Fruit fly (Drosophila melanogaster) whole organism, embryonic: ENCODE data around the gene CG4101.

Experiments used
- CG10959 ChIP-seq: fragments of 200-800 bp; sonication (Bioruptor generic); IDR thresholded peaks from 2 replicates; pipeline ENCODE4 v1.3.6; 2022; ENCODE audit warnings: missing biosample characterization, missing genetic modification characterization
- CG12104 ChIP-seq: fragments of 200-800 bp; sonication (Bioruptor generic); optimal IDR thresholded peaks from 3 replicates; lab custom pipeline; 2016; ENCODE audit warnings: missing biosample characterization, missing genetic modification characterization
- CG12219 ChIP-seq: fragments of 200-800 bp; sonication (Bioruptor generic); optimal IDR thresholded peaks from 3 replicates; lab custom pipeline; 2018; ENCODE audit warnings: missing biosample characterization, mild to moderate bottlenecking, missing genetic modification characterization
- CG1233 ChIP-seq: fragments of 200-800 bp; sonication (Bioruptor generic); optimal IDR thresholded peaks from 4 replicates; lab custom pipeline; 2018; ENCODE audit warnings: missing biosample characterization, mild to moderate bottlenecking, missing genetic modification characterization
- CG16779 ChIP-seq: fragments of 200-800 bp; sonication (Bioruptor generic); IDR thresholded peaks from 2 replicates; pipeline ENCODE4 v1.3.6; 2022; ENCODE audit warnings: missing biosample characterization, missing genetic modification characterization
- CG17912 ChIP-seq: fragments of 200-800 bp; sonication (Bioruptor generic); optimal IDR thresholded peaks from 2 replicates; lab custom pipeline; 2018; ENCODE audit warnings: missing biosample characterization, mild to moderate bottlenecking, missing genetic modification characterization
- CG18011 ChIP-seq: fragments of 200-800 bp; sonication (Bioruptor generic); optimal IDR thresholded peaks from 2 replicates; lab custom pipeline; 2017; ENCODE audit warnings: missing biosample characterization, missing genetic modification characterization, mild to moderate bottlenecking, moderate library complexity, missing genotype
- CG1832 ChIP-seq: fragments of 200-800 bp; sonication (Bioruptor generic); optimal IDR thresholded peaks from 2 replicates; lab custom pipeline; 2017; ENCODE audit warnings: missing biosample characterization, mild to moderate bottlenecking, missing genetic modification characterization, inconsistent platforms
- CG2120 ChIP-seq: fragments of 200-800 bp; sonication (Bioruptor generic); optimal IDR thresholded peaks from 3 replicates; lab custom pipeline; 2016; ENCODE audit warnings: missing biosample characterization, missing genetic modification characterization
- CG2678 ChIP-seq: fragments of 200-800 bp; sonication (Bioruptor generic); optimal IDR thresholded peaks from 3 replicates; lab custom pipeline; 2019; ENCODE audit warnings: missing biosample characterization, mild to moderate bottlenecking, missing genetic modification characterization, moderate library complexity
- CG32767 ChIP-seq: fragments of 200-800 bp; sonication (Bioruptor generic); IDR thresholded peaks from 2 replicates; pipeline ENCODE4 v1.3.6; 2022; ENCODE audit warnings: missing biosample characterization, missing genetic modification characterization
- CG34376 ChIP-seq: fragments of 200-800 bp; sonication (Bioruptor generic); optimal IDR thresholded peaks from 2 replicates; lab custom pipeline; 2018; ENCODE audit warnings: missing biosample characterization, mild to moderate bottlenecking, missing genetic modification characterization
- CG3847 ChIP-seq: fragments of 200-800 bp; sonication (Bioruptor generic); IDR thresholded peaks from 2 replicates; pipeline ENCODE4 v1.3.6; 2022; ENCODE audit warnings: missing biosample characterization, missing genetic modification characterization
- CG4617 ChIP-seq: fragments of 200-800 bp; sonication (Bioruptor generic); optimal IDR thresholded peaks from 3 replicates; lab custom pipeline; 2016; ENCODE audit warnings: missing biosample characterization, missing genetic modification characterization, borderline replicate concordance
- CG4707 ChIP-seq: fragments of 200-800 bp; sonication (Bioruptor generic); optimal IDR thresholded peaks from 2 replicates; lab custom pipeline; 2018; ENCODE audit warnings: missing biosample characterization, mild to moderate bottlenecking, missing genetic modification characterization, moderate library complexity
- CG5953 ChIP-seq: fragments of 200-800 bp; sonication (Bioruptor generic); IDR thresholded peaks from 2 replicates; pipeline ENCODE4 v1.3.6; 2022; ENCODE audit warnings: missing biosample characterization, missing genetic modification characterization
- CG8089 ChIP-seq: fragments of 200-800 bp; sonication (Bioruptor generic); optimal IDR thresholded peaks from 3 replicates; lab custom pipeline; 2016; ENCODE audit warnings: missing biosample characterization, missing genetic modification characterization
- CG8944 ChIP-seq: fragments of 200-800 bp; sonication (Bioruptor generic); optimal IDR thresholded peaks from 3 replicates; lab custom pipeline; 2016; ENCODE audit warnings: missing biosample characterization, missing genetic modification characterization
- CG9817 ChIP-seq: fragments of 200-800 bp; sonication (Bioruptor generic); optimal IDR thresholded peaks from 2 replicates; lab custom pipeline; 2018; ENCODE audit warnings: missing biosample characterization, mild to moderate bottlenecking, missing genetic modification characterization, moderate library complexity
- CkIIα-i1 ChIP-seq: fragments of 200-800 bp; sonication (Bioruptor generic); IDR thresholded peaks from 2 replicates; pipeline ENCODE4 v1.3.6; 2022; ENCODE audit warnings: missing biosample characterization, missing genetic modification characterization
- D19B ChIP-seq: fragments of 200-800 bp; sonication (Bioruptor generic); optimal IDR thresholded peaks from 2 replicates; lab custom pipeline; 2017; ENCODE audit warnings: missing biosample characterization, mild to moderate bottlenecking, missing genetic modification characterization
- Med ChIP-seq: fragments of 200-800 bp; sonication (Bioruptor generic); peaks from one replicate; lab custom pipeline; 2016; ENCODE audit warnings: missing biosample characterization, missing genetic modification characterization, mild to moderate bottlenecking, inconsistent platforms, moderate library complexity
- NK7.1 ChIP-seq: fragments of 200-800 bp; sonication (Bioruptor generic); optimal IDR thresholded peaks from 3 replicates; lab custom pipeline; 2016; ENCODE audit warnings: missing biosample characterization, missing genetic modification characterization
- Sry-β ChIP-seq: fragments of 200-800 bp; sonication (Bioruptor generic); optimal IDR thresholded peaks from 2 replicates; lab custom pipeline; 2018; ENCODE audit warnings: missing biosample characterization, mild to moderate bottlenecking, missing genetic modification characterization, moderate library complexity
- TFAM ChIP-seq: fragments of 200-800 bp; sonication (Bioruptor generic); optimal IDR thresholded peaks from 2 replicates; lab custom pipeline; 2017; ENCODE audit warnings: missing biosample characterization, missing genetic modification characterization, inconsistent platforms
- Vsx1 ChIP-seq: fragments of 200-800 bp; sonication (Bioruptor generic); optimal IDR thresholded peaks from 2 replicates; lab custom pipeline; 2017; ENCODE audit warnings: missing biosample characterization, mild to moderate bottlenecking, missing genetic modification characterization, missing genetic modification reagents
- ab ChIP-seq: fragments of 200-800 bp; sonication (Bioruptor generic); optimal IDR thresholded peaks from 2 replicates; lab custom pipeline; 2016; ENCODE audit warnings: missing biosample characterization, missing genetic modification characterization
- bcd ChIP-seq: fragments of 200-800 bp; sonication (Bioruptor generic); optimal IDR thresholded peaks from 2 replicates; lab custom pipeline; 2017; ENCODE audit warnings: missing biosample characterization, mild to moderate bottlenecking, missing genetic modification characterization
- chif ChIP-seq, 2 experiments: fragments of 200-800 bp; sonication (Bioruptor generic); optimal IDR thresholded peaks; 3 replicates each; lab custom pipeline; 2016; ENCODE audit warnings: missing biosample characterization in 2 of 2, missing genetic modification characterization in 2 of 2
- corto ChIP-seq: fragments of 200-800 bp; sonication (Bioruptor generic); optimal IDR thresholded peaks from 2 replicates; lab custom pipeline; 2016; ENCODE audit warnings: missing biosample characterization, mild to moderate bottlenecking, missing genetic modification characterization, moderate library complexity
- crol ChIP-seq: fragments of 200-800 bp; sonication (Bioruptor generic); IDR thresholded peaks from 2 replicates; pipeline ENCODE4 v1.3.6; 2022; ENCODE audit warnings: missing biosample characterization, missing genetic modification characterization
- crp ChIP-seq, 2 experiments: fragments of 200-800 bp; sonication (Bioruptor generic); optimal IDR thresholded peaks; 2 replicates in 1 of 2; 3 replicates in 1 of 2; lab custom pipeline; 2017; ENCODE audit warnings: missing biosample characterization in 2 of 2, missing genetic modification characterization in 2 of 2, mild to moderate bottlenecking in 1 of 2, moderate library complexity in 1 of 2
- cwo ChIP-seq: fragments of 200-800 bp; sonication (Bioruptor generic); optimal IDR thresholded peaks from 3 replicates; lab custom pipeline; 2017; ENCODE audit warnings: missing biosample characterization, missing genetic modification characterization, mild to moderate bottlenecking, moderate library complexity, missing genetic modification reagents
- gcm2 ChIP-seq: fragments of 200-800 bp; sonication (Bioruptor generic); optimal IDR thresholded peaks from 2 replicates; lab custom pipeline; 2016; ENCODE audit warnings: missing biosample characterization, missing genetic modification characterization
- her ChIP-seq: fragments of 200-800 bp; sonication (Bioruptor generic); optimal IDR thresholded peaks from 2 replicates; lab custom pipeline; 2016; ENCODE audit warnings: missing biosample characterization, missing genetic modification characterization
- ind ChIP-seq: fragments of 200-800 bp; sonication (Bioruptor generic); optimal IDR thresholded peaks from 3 replicates; lab custom pipeline; 2016; ENCODE audit warnings: missing biosample characterization, missing genetic modification characterization
- kni ChIP-seq: fragments of 200-800 bp; sonication (Bioruptor generic); optimal IDR thresholded peaks from 3 replicates; lab custom pipeline; 2017; ENCODE audit warnings: mild to moderate bottlenecking, missing biosample characterization, missing genetic modification reagents, missing genetic modification characterization
- lab ChIP-seq: fragments of 200-800 bp; sonication (Bioruptor generic); optimal IDR thresholded peaks from 3 replicates; lab custom pipeline; 2017; ENCODE audit warnings: missing biosample characterization, missing genetic modification characterization, mild to moderate bottlenecking, moderate library complexity, missing genetic modification reagents
- lola ChIP-seq, 3 experiments: fragments of >200 bp in 2 of 3; fragments of 200-800 bp in 1 of 3; sonication (Bioruptor generic) in 1 of 3; optimal IDR thresholded peaks; 2 replicates each; lab custom pipeline; 2017 to 2019; ENCODE audit warnings: missing biosample characterization in 3 of 3, missing genetic modification characterization in 3 of 3, mild to moderate bottlenecking in 1 of 3, moderate library complexity in 1 of 3
- nerfin-2 ChIP-seq: fragments of 200-800 bp; sonication (Bioruptor generic); IDR thresholded peaks from 2 replicates; pipeline ENCODE4 v1.3.6; 2022; ENCODE audit warnings: missing biosample characterization, missing genetic modification characterization; ENCODE audit not compliant: partially characterized antibody
- phol ChIP-seq: fragments of 200-800 bp; sonication (Bioruptor generic); optimal IDR thresholded peaks from 3 replicates; lab custom pipeline; 2018; ENCODE audit warnings: missing biosample characterization, mild to moderate bottlenecking, missing genetic modification characterization, moderate library complexity
- scrt ChIP-seq: fragments of 200-800 bp; sonication (Bioruptor generic); optimal IDR thresholded peaks from 2 replicates; lab custom pipeline; 2018; ENCODE audit warnings: missing biosample characterization, mild to moderate bottlenecking, missing genetic modification characterization, moderate library complexity
- sd ChIP-seq: fragments of 200-800 bp; sonication (Bioruptor generic); optimal IDR thresholded peaks from 3 replicates; lab custom pipeline; 2018; ENCODE audit warnings: missing biosample characterization, mild to moderate bottlenecking, missing genetic modification characterization, moderate library complexity
- sens ChIP-seq: fragments of 200-800 bp; sonication (Bioruptor generic); peaks from one replicate; lab custom pipeline; 2016; ENCODE audit warnings: missing biosample characterization, missing genetic modification characterization
- seq ChIP-seq: fragments of 200-800 bp; sonication (Bioruptor generic); IDR thresholded peaks from 2 replicates; pipeline ENCODE4 v1.3.6; 2022; ENCODE audit warnings: missing biosample characterization, missing genetic modification characterization
- shn ChIP-seq: fragments of 200-800 bp; sonication (Bioruptor generic); optimal IDR thresholded peaks from 3 replicates; lab custom pipeline; 2016; ENCODE audit warnings: missing biosample characterization, missing genetic modification characterization
- sisA ChIP-seq: fragments of 200-800 bp; sonication (Bioruptor generic); IDR thresholded peaks from 2 replicates; pipeline ENCODE4 v1.3.6; 2022; ENCODE audit warnings: missing biosample characterization, missing genetic modification characterization
- slou ChIP-seq: fragments of 200-800 bp; sonication (Bioruptor generic); optimal IDR thresholded peaks from 3 replicates; lab custom pipeline; 2016; ENCODE audit warnings: missing biosample characterization, missing genetic modification characterization
- slp2 ChIP-seq: fragments of 200-800 bp; sonication (Bioruptor generic); optimal IDR thresholded peaks from 2 replicates; lab custom pipeline; 2016; ENCODE audit warnings: missing biosample characterization, missing genetic modification characterization
- zen ChIP-seq: fragments of 200-800 bp; sonication (Bioruptor generic); optimal IDR thresholded peaks from 3 replicates; lab custom pipeline; 2018; ENCODE audit warnings: missing biosample characterization, mild to moderate bottlenecking, missing genetic modification characterization, moderate library complexity

Gene CG4101

dm6 chr3L:16640509-16641068 is 28.3 kb downstream of the CG4101 start (continued):
- peak; percentile 33 for TF ChIP-seq phol (tag; lab: Kevin White, UChicago)
- TF ChIP-seq nerfin-2 = no peak
- no peak for TF ChIP-seq CG3847
- TF ChIP-seq gcm2 (GFP tag; lab: Kevin White, UChicago) = no peak
- no peak for TF ChIP-seq seq (GFP tag; lab: Robert Waterston, UW)
- TF ChIP-seq CG34376 (GFP tag; lab: Kevin White, UChicago) = no peak
- no peak for TF ChIP-seq CG32767 (GFP tag; lab: Robert Waterston, UW)
- no peak for TF ChIP-seq CG16779 (GFP tag; lab: Robert Waterston, UW)
- TF ChIP-seq corto (GFP tag; lab: Kevin White, UChicago) = no peak
- TF ChIP-seq chif (GFP tag; optimal IDR thresholded peaks at IDR 0.05; lab: Kevin White, UChicago) = no peak
- TF ChIP-seq CG1832 (GFP tag; lab: Kevin White, UChicago) = no peak
- no peak for TF ChIP-seq CG10959
- TF ChIP-seq CG1233 = peak; percentile 40
- no peak for TF ChIP-seq sd
- TF ChIP-seq crp (GFP tag; optimal IDR thresholded peaks at IDR 0.05; lab: Kevin White, UChicago) = no peak
- TF ChIP-seq CG4617 (GFP tag; lab: Kevin White, UChicago) = no peak
- TF ChIP-seq CkIIα-i1 (GFP tag; lab: Robert Waterston, UW) = no peak
- peak; percentile 12 for TF ChIP-seq bcd (GFP tag; lab: Kevin White, UChicago)
- no peak for TF ChIP-seq CG8944
- no peak for TF ChIP-seq CG17912 (GFP tag; lab: Kevin White, UChicago)
- no peak for TF ChIP-seq slp2
- TF ChIP-seq CG8089 (GFP tag; lab: Kevin White, UChicago) = no peak
- no peak for TF ChIP-seq Sry-β
- no peak for TF ChIP-seq D19B (GFP tag; lab: Kevin White, UChicago)
- no peak for TF ChIP-seq ab (GFP tag; lab: Kevin White, UChicago)
- TF ChIP-seq CG9817 = no peak
- TF ChIP-seq sens (GFP tag; lab: Kevin White, UChicago) = peak; percentile 89
- TF ChIP-seq slou (GFP tag; lab: Kevin White, UChicago) = no peak
- no peak for TF ChIP-seq CG18011 (GFP tag; lab: Kevin White, UChicago)
- no peak for TF ChIP-seq Med (GFP tag; lab: Kevin White, UChicago)
- TF ChIP-seq CG2678 (tag; lab: Kevin White, UChicago) = peak; percentile 59
- no peak for TF ChIP-seq NK7.1 (GFP tag; lab: Kevin White, UChicago)
- peak in 1 of 3 experiments; percentile 55 for TF ChIP-seq lola (GFP tag; optimal IDR thresholded peaks at IDR 0.05; lab: Kevin White, UChicago)
- peak; percentile 54 for TF ChIP-seq crol (GFP tag; lab: Robert Waterston, UW)
- TF ChIP-seq CG12104 (GFP tag; lab: Kevin White, UChicago) = no peak
- TF ChIP-seq her = no peak
- TF ChIP-seq CG2120 (GFP tag; lab: Kevin White, UChicago) = no peak
- TF ChIP-seq ind (GFP tag; lab: Kevin White, UChicago) = no peak
- no peak for TF ChIP-seq kni (GFP tag; lab: Kevin White, UChicago)
- TF ChIP-seq lab = peak; percentile 60
- no peak for TF ChIP-seq CG12219
- TF ChIP-seq scrt (GFP tag; lab: Kevin White, UChicago) = no peak
- peak; percentile 32 for TF ChIP-seq zen (tag; lab: Kevin White, UChicago)
- TF ChIP-seq shn (GFP tag; lab: Kevin White, UChicago) = no peak
- TF ChIP-seq CG4707 (GFP tag; lab: Kevin White, UChicago) = peak; percentile 14
- peak; percentile 71 for TF ChIP-seq Vsx1 (GFP tag; lab: Kevin White, UChicago)
- TF ChIP-seq TFAM (GFP tag; lab: Kevin White, UChicago) = no peak
- no peak for TF ChIP-seq CG5953
- no peak for TF ChIP-seq cwo (GFP tag; lab: Kevin White, UChicago)
- TF ChIP-seq sisA (GFP tag; lab: Robert Waterston, UW) = no peak
